Worm (Caenorhabditis elegans) whole organism, late embryonic: Measurements from ENCODE around the gene F09C12.2.

Source experiments
- C08G9.2 ChIP-seq: sonication (generic microtip); optimal IDR thresholded peaks from 2 replicates; lab custom pipeline; 2016; ENCODE audit warnings: mild to moderate bottlenecking, missing genetic modification characterization, moderate library complexity, missing compliant biosample characterization
- C38D4.7 ChIP-seq: fragments of 200-800 bp; sonication (Bioruptor generic); optimal IDR thresholded peaks from 2 replicates; lab custom pipeline; 2018; ENCODE audit warnings: mild to moderate bottlenecking, missing genetic modification characterization, moderate library complexity, missing compliant biosample characterization
- F13H6.1 ChIP-seq: sonication (generic microtip); optimal IDR thresholded peaks from 2 replicates; lab custom pipeline; 2016; ENCODE audit warnings: missing genetic modification characterization, missing compliant biosample characterization
- K09A11.1 ChIP-seq: sonication (generic microtip); optimal IDR thresholded peaks from 2 replicates; lab custom pipeline; 2017; ENCODE audit warnings: antibody characterized with exemption, mild to moderate bottlenecking, missing genetic modification characterization, missing compliant biosample characterization; ENCODE audit not compliant: insufficient read depth
- Y22D7AL.16 ChIP-seq: sonication (generic microtip); optimal IDR thresholded peaks from 2 replicates; lab custom pipeline; 2016; ENCODE audit warnings: missing genetic modification characterization, missing compliant biosample characterization
- ahr-1 ChIP-seq: sonication (generic microtip); optimal IDR thresholded peaks from 2 replicates; lab custom pipeline; 2016; ENCODE audit warnings: missing genetic modification characterization, missing compliant biosample characterization
- ceh-14 ChIP-seq: sonication (generic microtip); optimal IDR thresholded peaks from 2 replicates; lab custom pipeline; 2016; ENCODE audit warnings: missing genotype, missing genetic modification characterization, missing compliant biosample characterization
- ceh-2 ChIP-seq: sonication (generic microtip); optimal IDR thresholded peaks from 2 replicates; lab custom pipeline; 2016; ENCODE audit warnings: missing genotype, missing genetic modification characterization, missing compliant biosample characterization
- ceh-22 ChIP-seq: sonication (generic microtip); optimal IDR thresholded peaks from 2 replicates; lab custom pipeline; 2017; ENCODE audit warnings: missing biosample characterization, missing genetic modification characterization
- ceh-34 ChIP-seq: sonication (generic microtip); optimal IDR thresholded peaks from 2 replicates; lab custom pipeline; 2016; ENCODE audit warnings: mild to moderate bottlenecking, missing genetic modification characterization, missing compliant biosample characterization
- dmd-4 ChIP-seq: sonication (generic microtip); optimal IDR thresholded peaks from 2 replicates; lab custom pipeline; 2016; ENCODE audit warnings: borderline replicate concordance, missing genetic modification characterization, missing compliant biosample characterization
- dve-1 ChIP-seq: sonication (generic microtip); optimal IDR thresholded peaks from 2 replicates; lab custom pipeline; 2017; ENCODE audit warnings: antibody characterized with exemption, mild to moderate bottlenecking, missing genetic modification characterization, missing compliant biosample characterization
- elt-2 ChIP-seq: sonication (generic microtip); optimal IDR thresholded peaks from 2 replicates; lab custom pipeline; 2016; ENCODE audit warnings: missing genetic modification reagents, missing genetic modification characterization, missing compliant biosample characterization
- elt-4 ChIP-seq: sonication (generic microtip); optimal IDR thresholded peaks from 2 replicates; lab custom pipeline; 2016; ENCODE audit warnings: missing genetic modification characterization, missing compliant biosample characterization
- fax-1 ChIP-seq: sonication (generic microtip); optimal IDR thresholded peaks from 2 replicates; lab custom pipeline; 2016; ENCODE audit warnings: missing genotype, missing genetic modification characterization, missing compliant biosample characterization
- fkh-6 ChIP-seq: sonication (generic microtip); optimal IDR thresholded peaks from 2 replicates; lab custom pipeline; 2016; ENCODE audit warnings: missing genetic modification characterization, missing compliant biosample characterization
- gmeb-2 ChIP-seq: sonication (generic microtip); optimal IDR thresholded peaks from 2 replicates; lab custom pipeline; 2016; ENCODE audit warnings: missing genetic modification characterization, inconsistent platforms, missing compliant biosample characterization
- hlh-15 ChIP-seq: sonication (generic microtip); optimal IDR thresholded peaks from 2 replicates; lab custom pipeline; 2016; ENCODE audit warnings: missing genetic modification characterization, missing compliant biosample characterization
- hlh-8 ChIP-seq: sonication (generic microtip); optimal IDR thresholded peaks from 2 replicates; lab custom pipeline; 2016; ENCODE audit warnings: missing genotype, missing genetic modification characterization, missing compliant biosample characterization
- lin-11 ChIP-seq: fragments of 200-800 bp; sonication (Bioruptor generic); optimal IDR thresholded peaks from 2 replicates; lab custom pipeline; 2018; ENCODE audit warnings: mild to moderate bottlenecking, missing genetic modification characterization, missing compliant biosample characterization
- nfya-1 ChIP-seq: sonication (generic microtip); optimal IDR thresholded peaks from 2 replicates; lab custom pipeline; 2017; ENCODE audit warnings: missing genetic modification characterization, mild to moderate bottlenecking, missing compliant biosample characterization, antibody characterized with exemption, moderate library complexity
- nhr-11 ChIP-seq: fragments of 150-350 bp; optimal IDR thresholded peaks from 2 replicates; lab custom pipeline; 2014; ENCODE audit warnings: missing biosample characterization, missing genetic modification characterization
- odd-2 ChIP-seq: sonication (generic microtip); optimal IDR thresholded peaks from 2 replicates; lab custom pipeline; 2017; ENCODE audit warnings: antibody characterized with exemption, mild to moderate bottlenecking, missing genetic modification characterization, missing compliant biosample characterization
- pat-9 ChIP-seq: fragments of 200-800 bp; sonication (Bioruptor generic); optimal IDR thresholded peaks from 2 replicates; lab custom pipeline; 2018; ENCODE audit warnings: mild to moderate bottlenecking, missing genetic modification characterization, moderate library complexity, missing compliant biosample characterization
- pax-1 ChIP-seq: fragments of 150-350 bp; optimal IDR thresholded peaks from 2 replicates; lab custom pipeline; 2014; ENCODE audit warnings: missing biosample characterization, missing genetic modification characterization
- pha-4 ChIP-seq: fragments of 150-350 bp; optimal IDR thresholded peaks from 2 replicates; lab custom pipeline; 2018; ENCODE audit warnings: missing biosample characterization, missing genetic modification reagents, missing genetic modification characterization
- pros-1 ChIP-seq: fragments of 150-350 bp; optimal IDR thresholded peaks from 2 replicates; lab custom pipeline; 2014; ENCODE audit warnings: missing biosample characterization, missing genetic modification reagents, missing genetic modification characterization
- ref-2 ChIP-seq: sonication (generic microtip); optimal IDR thresholded peaks from 2 replicates; lab custom pipeline; 2016; ENCODE audit warnings: missing genetic modification characterization, missing compliant biosample characterization
- rnt-1 ChIP-seq: sonication (generic microtip); optimal IDR thresholded peaks from 2 replicates; lab custom pipeline; 2016; ENCODE audit warnings: missing genetic modification characterization, missing compliant biosample characterization
- sdc-2 ChIP-seq: sonication (generic microtip); optimal IDR thresholded peaks from 2 replicates; lab custom pipeline; 2016; ENCODE audit warnings: missing genotype, missing genetic modification characterization, missing compliant biosample characterization
- sox-2 ChIP-seq: fragments of 200-800 bp; sonication (Bioruptor generic); IDR thresholded peaks from 2 replicates; pipeline ENCODE4 v1.3.6; 2022; ENCODE audit warnings: missing genetic modification reagents, missing genetic modification characterization, missing compliant biosample characterization
- sox-4 ChIP-seq: sonication (generic microtip); optimal IDR thresholded peaks from 2 replicates; lab custom pipeline; 2017; ENCODE audit warnings: mild to moderate bottlenecking, missing genetic modification characterization, inconsistent platforms, missing compliant biosample characterization
- tbx-2 ChIP-seq: sonication (generic microtip); optimal IDR thresholded peaks from 2 replicates; lab custom pipeline; 2016; ENCODE audit warnings: missing genetic modification characterization, missing compliant biosample characterization
- tbx-7 ChIP-seq: sonication (generic microtip); optimal IDR thresholded peaks from 2 replicates; lab custom pipeline; 2016; ENCODE audit warnings: missing genotype, missing genetic modification characterization, missing compliant biosample characterization
- ttx-3 ChIP-seq: sonication (generic microtip); optimal IDR thresholded peaks from 2 replicates; lab custom pipeline; 2016; ENCODE audit warnings: missing genetic modification reagents, missing genetic modification characterization, missing compliant biosample characterization
- unc-55 ChIP-seq: sonication (generic microtip); optimal IDR thresholded peaks from 2 replicates; lab custom pipeline; 2017; ENCODE audit warnings: missing biosample characterization, missing genetic modification reagents, missing genetic modification characterization
- unc-86 ChIP-seq: sonication (generic microtip); optimal IDR thresholded peaks from 2 replicates; lab custom pipeline; 2016; ENCODE audit warnings: missing genetic modification characterization, missing compliant biosample characterization

Gene F09C12.2

ce11 chrII:5066967-5067366, 42.8 kb upstream of the F09C12.2 start:
- TF ChIP-seq sdc-2 (tag; lab: Kevin White, UChicago) (no peak), Y22D7AL.16 (tag; lab: Kevin White, UChicago) (no peak), rnt-1 (tag; lab: Kevin White, UChicago) (no peak), tbx-2 (no peak), ahr-1 (tag; lab: Kevin White, UChicago) (no peak), pros-1 (tag; lab: Kevin White, UChicago) (no peak), sox-2 (GFP tag; lab: Robert Waterston, UW) (no peak), elt-2 (no peak), ceh-14 (tag; lab: Kevin White, UChicago) (no peak), hlh-8 (tag; lab: Kevin White, UChicago) (no peak), tbx-7 (tag; lab: Kevin White, UChicago) (no peak)
- TF ChIP-seq, all 69 proteins: peak for 0

DNA sequence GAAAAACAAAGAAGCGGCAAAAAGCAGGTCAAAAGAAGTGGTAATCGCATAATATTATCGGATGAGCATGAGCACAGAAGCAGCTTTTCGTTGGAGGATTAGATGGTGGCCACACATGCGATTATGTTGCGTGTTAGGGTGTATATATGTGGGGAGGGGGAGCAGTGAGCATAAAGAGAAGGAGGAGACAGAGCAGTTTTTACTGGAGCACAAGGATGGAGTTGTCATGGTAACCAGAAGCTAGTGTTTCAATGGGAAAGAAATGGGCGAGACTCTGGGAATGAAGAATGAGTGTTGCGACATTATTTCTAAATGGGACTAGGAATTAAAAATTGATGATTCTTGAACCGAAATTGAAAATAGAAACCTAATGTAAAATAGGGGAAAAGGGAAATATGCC, 41.9 kb upstream of the F09C12.2 start, which contains the start of gene C27A2.8:
TSS of gene C27A2.8 (minus strand) at position 117 of the 400 bp plus-strand sequence.
- TF ChIP-seq pha-4 (no peak), unc-55 (no peak), pax-1 (tag; lab: Kevin White, UChicago) (no peak), nfya-1 (tag; lab: Kevin White, UChicago) (no peak), ceh-2 (tag; lab: Kevin White, UChicago) (no peak), F13H6.1 (tag; lab: Kevin White, UChicago) (no peak), C08G9.2 (tag; lab: Kevin White, UChicago) (no peak), lin-11 (tag; lab: Kevin White, UChicago) (no peak), dmd-4 (tag; lab: Kevin White, UChicago) (no peak), fkh-6 (no peak), rnt-1 (tag; lab: Kevin White, UChicago) (no peak), dve-1 (tag; lab: Kevin White, UChicago) (no peak), unc-86 (no peak), Y22D7AL.16 (tag; lab: Kevin White, UChicago) (no peak)
- TF ChIP-seq, all 69 proteins: peak for 0

DNA sequence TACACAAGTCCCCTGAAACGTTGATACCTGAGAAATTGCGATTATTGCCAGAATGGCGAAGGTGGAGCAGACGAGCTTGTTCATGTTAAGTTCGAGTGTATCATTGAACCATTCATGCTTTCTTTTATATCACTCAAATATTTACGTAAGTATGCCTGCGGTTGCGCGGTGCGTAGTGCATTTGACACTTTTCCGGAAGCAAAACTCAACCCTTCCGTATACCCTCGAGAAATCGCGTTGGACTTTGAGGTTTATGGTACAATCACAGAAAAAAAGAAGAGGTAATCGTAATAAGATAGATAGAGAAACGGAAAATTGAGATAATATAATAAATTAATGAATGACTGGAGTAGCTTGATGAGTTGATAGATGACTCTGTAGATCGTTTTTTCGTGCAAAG, 40.3 kb upstream of the F09C12.2 start, which contains the start of gene idpb-2:
TSS of gene idpb-2 (minus strand) at position 101 of the 400 bp plus-strand sequence.
- no peak for TF ChIP-seq ceh-34
- TF ChIP-seq pat-9 (tag; lab: Kevin White, UChicago): no peak
- no peak for TF ChIP-seq sox-2 (GFP tag; lab: Robert Waterston, UW)
- TF ChIP-seq hlh-15: no peak
- no peak for TF ChIP-seq fax-1 (tag; lab: Kevin White, UChicago)
- TF ChIP-seq ref-2 (tag; lab: Kevin White, UChicago): no peak
- TF ChIP-seq gmeb-2 (tag; lab: Kevin White, UChicago): no peak
- TF ChIP-seq nhr-11: no peak
- TF ChIP-seq unc-55: no peak
- no peak for TF ChIP-seq ttx-3 (tag; lab: Kevin White, UChicago)
- TF ChIP-seq ahr-1 (tag; lab: Kevin White, UChicago): no peak
- no peak for TF ChIP-seq odd-2
- no peak for TF ChIP-seq C08G9.2 (tag; lab: Kevin White, UChicago)
- TF ChIP-seq ceh-22 (tag; lab: Kevin White, UChicago): no peak
- TF ChIP-seq tbx-7 (tag; lab: Kevin White, UChicago): no peak
- TF ChIP-seq C38D4.7 (GFP tag; lab: Kevin White, UChicago): no peak
- no peak for TF ChIP-seq elt-4 (tag; lab: Kevin White, UChicago)

- TF ChIP-seq K09A11.1 (no peak), sdc-2 (tag; lab: Kevin White, UChicago) (no peak), ttx-3 (tag; lab: Kevin White, UChicago) (no peak), ref-2 (tag; lab: Kevin White, UChicago) (no peak), sox-4 (no peak), elt-2 (no peak)
Measured at ce11 chrII:5071265-5071664, 38.5 kb upstream of the F09C12.2 start, which contains the start of gene C27A2.7. Gene C27A2.7, minus strand, starts transcription at chrII:5071365.
